Fruit fly (Drosophila melanogaster): ENCODE results near the gene CG11563.

CG11563 gene

dm6 chr3R:31725486-31726227 is 11.2 kb upstream of the CG11563 start (continued):
- no peak for TF ChIP-seq CG4820 (GFP tag; optimal IDR thresholded peaks at IDR 0.05)
- no peak for TF ChIP-seq Gsc (GFP tag; IDR thresholded peaks at IDR 0.05)
- TF ChIP-seq CG2202 (tag; optimal IDR thresholded peaks at IDR 0.05) = no peak
- TF ChIP-seq CHES-1-like (GFP tag; optimal IDR thresholded peaks at IDR 0.05) = no peak
- no peak for TF ChIP-seq danr (GFP tag; IDR thresholded peaks at IDR 0.05)
- TF ChIP-seq esg (GFP tag; conservative IDR thresholded peaks at IDR 0.05) = no peak
- peak; percentile 16 for TF ChIP-seq CG2712 (tag; optimal IDR thresholded peaks at IDR 0.05)
- no peak for TF ChIP-seq sim (GFP tag; IDR thresholded peaks at IDR 0.05)
- TF ChIP-seq Dek (tag; optimal IDR thresholded peaks at IDR 0.05) = no peak
- TF ChIP-seq CG16815 (GFP tag; optimal IDR thresholded peaks at IDR 0.05) = no peak
- no peak for TF ChIP-seq bsh (GFP tag; optimal IDR thresholded peaks at IDR 0.05)
- TF ChIP-seq CG7839 (tag; optimal IDR thresholded peaks at IDR 0.05) = no peak
- TF ChIP-seq CG8290 (GFP tag; optimal IDR thresholded peaks at IDR 0.05) = no peak
- peak; percentile 9 to 34 for TF ChIP-seq CG8290 (tag; optimal IDR thresholded peaks at IDR 0.05)
- no peak for TF ChIP-seq emc (GFP tag; optimal IDR thresholded peaks at IDR 0.05)
- no peak for TF ChIP-seq CG10209 (GFP tag; optimal IDR thresholded peaks at IDR 0.05)
- TF ChIP-seq CG6683 (GFP tag; optimal IDR thresholded peaks at IDR 0.05) = no peak
- TF ChIP-seq lov (optimal IDR thresholded peaks at IDR 0.05) = no peak
- peak; percentile 32; the same call in 2 of the 3 replicates for TF ChIP-seq lov (GFP tag; IDR thresholded peaks at IDR 0.05)
- TF ChIP-seq Hand (GFP tag; optimal IDR thresholded peaks at IDR 0.05) = no peak
- TF ChIP-seq CG10147 (GFP tag; optimal IDR thresholded peaks at IDR 0.05) = no peak
- no peak for TF ChIP-seq vnd (GFP tag; IDR thresholded peaks at IDR 0.05; ENCODE audit: partially characterized antibody)
- peak; percentile 41; the same call in 1 of the 2 replicates for TF ChIP-seq chm (GFP tag; IDR thresholded peaks at IDR 0.05)
- no peak for TF ChIP-seq MESR4 (GFP tag; optimal IDR thresholded peaks at IDR 0.05)
- TF ChIP-seq sens (GFP tag) = peak; percentile 65
- no peak for TF ChIP-seq CG2678 (tag; optimal IDR thresholded peaks at IDR 0.05)
- no peak for TF ChIP-seq CG11456 (GFP tag; IDR thresholded peaks at IDR 0.05)
- TF ChIP-seq Drgx (GFP tag; IDR thresholded peaks at IDR 0.05) = 0 out of 2 replicates have a peak, but pooled peaks have one; percentile 5
- no peak for TF ChIP-seq Dfd (GFP tag; optimal IDR thresholded peaks at IDR 0.05)
- peak; percentile 77 for TF ChIP-seq HLHmδ (GFP tag; optimal IDR thresholded peaks at IDR 0.05)
- no peak for TF ChIP-seq jumu (GFP tag; optimal IDR thresholded peaks at IDR 0.05)
- no peak for TF ChIP-seq hkb (optimal IDR thresholded peaks at IDR 0.05)
- TF ChIP-seq hkb (GFP tag; IDR thresholded peaks at IDR 0.05) = no peak
- no peak for TF ChIP-seq Six4 (GFP tag; optimal IDR thresholded peaks at IDR 0.05)
- no peak for TF ChIP-seq D19A (tag; optimal IDR thresholded peaks at IDR 0.05)
- no peak for TF ChIP-seq ken (GFP tag; IDR thresholded peaks at IDR 0.05)
- no peak for TF ChIP-seq zen2 (GFP tag; IDR thresholded peaks at IDR 0.05; ENCODE audit: partially characterized antibody)
- TF ChIP-seq CG11723 (GFP tag; optimal IDR thresholded peaks at IDR 0.05) = no peak
- TF ChIP-seq Fer1 (GFP tag; optimal IDR thresholded peaks at IDR 0.05) = no peak
- TF ChIP-seq pum (GFP tag; optimal IDR thresholded peaks at IDR 0.05) = no peak
- no peak for TF ChIP-seq Neu2 (GFP tag; optimal IDR thresholded peaks at IDR 0.05; ENCODE audit: borderline replicate concordance)
- TF ChIP-seq CG7372 (GFP tag; IDR thresholded peaks at IDR 0.05) = no peak
- TF ChIP-seq dmrt99B (tag; optimal IDR thresholded peaks at IDR 0.05) = no peak
- no peak for TF ChIP-seq CG14860 (GFP tag; IDR thresholded peaks at IDR 0.05; ENCODE audit: partially characterized antibody)
- TF ChIP-seq CG30431 (GFP tag; optimal IDR thresholded peaks at IDR 0.05) = no peak
- TF ChIP-seq exex (tag; optimal IDR thresholded peaks at IDR 0.05) = no peak
- TF ChIP-seq CG4424 (GFP tag; optimal IDR thresholded peaks at IDR 0.05) = no peak
- no peak for TF ChIP-seq Abd-B (GFP tag; optimal IDR thresholded peaks at IDR 0.05)
- no peak for TF ChIP-seq cwo (GFP tag; optimal IDR thresholded peaks at IDR 0.05)
- TF ChIP-seq fd96Cb (tag; optimal IDR thresholded peaks at IDR 0.05) = no peak
